Fruit fly (Drosophila melanogaster) whole organism, prepupa: ENCODE measurements around the gene Gnmt.
A peak's percentile ranks its signal among the peaks of the same experiment; 100 is the strongest.

ENCODE experiments used
- Blimp-1 ChIP-seq: fragments of 200-800 bp; sonication (Bioruptor generic); optimal IDR thresholded peaks from 3 replicates; lab custom pipeline; 2017; ENCODE audit warnings: missing biosample characterization, missing genetic modification characterization, mild to moderate bottlenecking, moderate library complexity, missing genetic modification reagents
- CG10669 ChIP-seq: fragments of 200-800 bp; sonication (Bioruptor generic); optimal IDR thresholded peaks from 3 replicates; lab custom pipeline; 2018; ENCODE audit warnings: missing biosample characterization, mild to moderate bottlenecking, missing genetic modification characterization, moderate library complexity
- CG11294 ChIP-seq: fragments of 200-800 bp; sonication (Bioruptor generic); IDR thresholded peaks from 2 replicates; pipeline ENCODE4 v1.3.6; 2022; ENCODE audit warnings: missing biosample characterization, missing genetic modification characterization
- CG11902 ChIP-seq: fragments of 200-800 bp; sonication (Bioruptor generic); optimal IDR thresholded peaks from 3 replicates; lab custom pipeline; 2016; ENCODE audit warnings: missing biosample characterization, missing genetic modification characterization
- CG15336 ChIP-seq: fragments of 200-800 bp; sonication (Bioruptor generic); IDR thresholded peaks from 2 replicates; pipeline ENCODE4 v1.3.6; 2022; ENCODE audit warnings: missing biosample characterization, missing genetic modification characterization
- CG16779 ChIP-seq: fragments of 200-800 bp; sonication (Bioruptor generic); optimal IDR thresholded peaks from 3 replicates; lab custom pipeline; 2017; ENCODE audit warnings: missing biosample characterization, mild to moderate bottlenecking, missing genetic modification characterization
- CG3032 ChIP-seq: fragments of 200-800 bp; optimal IDR thresholded peaks from 2 replicates; lab custom pipeline; 2019; ENCODE audit warnings: missing biosample characterization, mild to moderate bottlenecking, missing genetic modification characterization, moderate library complexity
- CG31627 ChIP-seq: fragments of 200-800 bp; sonication (Bioruptor generic); optimal IDR thresholded peaks from 3 replicates; lab custom pipeline; 2016; ENCODE audit warnings: missing biosample characterization, missing genetic modification characterization
- CG32006 ChIP-seq: fragments of 200-800 bp; sonication (Bioruptor generic); optimal IDR thresholded peaks from 3 replicates; lab custom pipeline; 2017; ENCODE audit warnings: missing biosample characterization, mild to moderate bottlenecking, missing genetic modification characterization
- CG34406 ChIP-seq: fragments of 200-800 bp; sonication (Bioruptor generic); optimal IDR thresholded peaks from 3 replicates; lab custom pipeline; 2016; ENCODE audit warnings: missing biosample characterization, missing genetic modification characterization
- CG3919 ChIP-seq: fragments of 200-800 bp; sonication (Bioruptor generic); optimal IDR thresholded peaks from 3 replicates; lab custom pipeline; 2016; ENCODE audit warnings: missing biosample characterization, missing genetic modification characterization
- CG6163 ChIP-seq: fragments of 200-800 bp; sonication (Bioruptor generic); IDR thresholded peaks from 3 replicates; pipeline ENCODE4 v1.3.6; 2022; ENCODE audit warnings: missing biosample characterization, missing genetic modification characterization
- CG6276 ChIP-seq: fragments of 200-800 bp; sonication (Bioruptor generic); optimal IDR thresholded peaks from 2 replicates; lab custom pipeline; 2017; ENCODE audit warnings: missing biosample characterization, mild to moderate bottlenecking, missing genetic modification characterization
- CG6792 ChIP-seq: fragments of 200-800 bp; sonication (Bioruptor generic); optimal IDR thresholded peaks from 3 replicates; lab custom pipeline; 2016; ENCODE audit warnings: missing biosample characterization, missing genetic modification characterization
- CG6808 ChIP-seq: fragments of 200-800 bp; sonication (Bioruptor generic); optimal IDR thresholded peaks from 3 replicates; lab custom pipeline; 2017; ENCODE audit warnings: missing biosample characterization, missing genetic modification characterization, mild to moderate bottlenecking, moderate library complexity, missing genetic modification reagents
- CG8119 ChIP-seq: fragments of 200-800 bp; sonication (Bioruptor generic); IDR thresholded peaks from 3 replicates; pipeline ENCODE4 v1.3.6; 2022; ENCODE audit warnings: missing biosample characterization, missing genetic modification characterization
- CG8632 ChIP-seq: fragments of 200-800 bp; sonication (Bioruptor generic); optimal IDR thresholded peaks from 3 replicates; lab custom pipeline; 2016; ENCODE audit warnings: missing biosample characterization, missing genetic modification characterization
- CG9139 ChIP-seq: fragments of 200-800 bp; sonication (Bioruptor generic); optimal IDR thresholded peaks from 3 replicates; lab custom pipeline; 2017; ENCODE audit warnings: missing biosample characterization, mild to moderate bottlenecking, missing genetic modification characterization
- Eip75B ChIP-seq: fragments of 200-800 bp; sonication (Bioruptor generic); optimal IDR thresholded peaks from 3 replicates; lab custom pipeline; 2016; ENCODE audit warnings: missing biosample characterization, missing genetic modification characterization
- Eip78C ChIP-seq: fragments of 200-800 bp; sonication (Bioruptor generic); peaks from one replicate; lab custom pipeline; 2016; ENCODE audit warnings: missing biosample characterization, missing genetic modification characterization
- Ets21C ChIP-seq: fragments of 200-800 bp; sonication (Bioruptor generic); optimal IDR thresholded peaks from 3 replicates; lab custom pipeline; 2016; ENCODE audit warnings: missing biosample characterization, missing genetic modification characterization
- Ets96B ChIP-seq: fragments of 200-800 bp; optimal IDR thresholded peaks from 2 replicates; lab custom pipeline; 2019; ENCODE audit warnings: missing biosample characterization, mild to moderate bottlenecking, missing genetic modification characterization, moderate library complexity
- Gug ChIP-seq: fragments of 200-800 bp; sonication (Bioruptor generic); IDR thresholded peaks from 2 replicates; pipeline ENCODE4 v1.3.6; 2022; ENCODE audit warnings: missing biosample characterization, missing genetic modification characterization
- Hr38 ChIP-seq: sonication (Bioruptor generic); optimal IDR thresholded peaks from 2 replicates; lab custom pipeline; 2016; ENCODE audit warnings: missing biosample characterization, missing genetic modification characterization
- Hr39 ChIP-seq: fragments of 200-800 bp; sonication (Bioruptor generic); optimal IDR thresholded peaks from 2 replicates; lab custom pipeline; 2016; ENCODE audit warnings: missing biosample characterization, missing genetic modification characterization
- Met ChIP-seq: fragments of 200-800 bp; sonication (Bioruptor generic); optimal IDR thresholded peaks from 3 replicates; lab custom pipeline; 2016; ENCODE audit warnings: missing biosample characterization, missing genetic modification characterization
- OdsH ChIP-seq: fragments of 200-800 bp; sonication (Bioruptor generic); optimal IDR thresholded peaks from 3 replicates; lab custom pipeline; 2016; ENCODE audit warnings: missing biosample characterization, missing genetic modification characterization
- Smox ChIP-seq: fragments of 200-800 bp; sonication (Bioruptor generic); optimal IDR thresholded peaks from 3 replicates; lab custom pipeline; 2016; ENCODE audit warnings: missing biosample characterization, missing genetic modification characterization
- Sox102F ChIP-seq: fragments of 200-800 bp; sonication (Bioruptor generic); optimal IDR thresholded peaks from 2 replicates; lab custom pipeline; 2016; ENCODE audit warnings: missing biosample characterization, mild to moderate bottlenecking, missing genetic modification characterization
- Sox14 ChIP-seq: fragments of 200-800 bp; sonication (Bioruptor generic); optimal IDR thresholded peaks from 3 replicates; lab custom pipeline; 2016; ENCODE audit warnings: missing biosample characterization, missing genetic modification characterization
- Sox15 ChIP-seq: fragments of 200-800 bp; sonication (Bioruptor generic); optimal IDR thresholded peaks from 3 replicates; lab custom pipeline; 2016; ENCODE audit warnings: missing biosample characterization, missing genetic modification characterization
- cyc ChIP-seq: fragments of 200-800 bp; sonication (Bioruptor generic); optimal IDR thresholded peaks from 3 replicates; lab custom pipeline; 2016; ENCODE audit warnings: missing biosample characterization, missing genetic modification characterization
- dac ChIP-seq: fragments of 200-800 bp; sonication (Bioruptor generic); optimal IDR thresholded peaks from 2 replicates; lab custom pipeline; 2017; ENCODE audit warnings: missing biosample characterization, mild to moderate bottlenecking, missing genetic modification characterization
- dsx ChIP-seq: fragments of 200-800 bp; optimal IDR thresholded peaks from 3 replicates; lab custom pipeline; 2019; ENCODE audit warnings: missing biosample characterization, mild to moderate bottlenecking, missing genetic modification characterization, moderate library complexity; ENCODE audit not compliant: poor library complexity, severe bottlenecking
- esn ChIP-seq: fragments of 200-800 bp; sonication (Bioruptor generic); optimal IDR thresholded peaks from 2 replicates; lab custom pipeline; 2016; ENCODE audit warnings: missing biosample characterization, mild to moderate bottlenecking, missing genetic modification characterization, moderate library complexity
- fd59A ChIP-seq: fragments of 200-800 bp; sonication (Bioruptor generic); optimal IDR thresholded peaks from 2 replicates; lab custom pipeline; 2017; ENCODE audit warnings: missing biosample characterization, mild to moderate bottlenecking, missing genetic modification characterization, missing genetic modification reagents
- fd85E ChIP-seq: fragments of 200-800 bp; sonication (Bioruptor generic); optimal IDR thresholded peaks from 3 replicates; lab custom pipeline; 2016; ENCODE audit warnings: missing biosample characterization, missing genetic modification characterization
- fkh ChIP-seq: fragments of 200-800 bp; sonication (Bioruptor generic); optimal IDR thresholded peaks from 3 replicates; lab custom pipeline; 2017; ENCODE audit warnings: missing biosample characterization, mild to moderate bottlenecking, missing genetic modification characterization, moderate library complexity
- lz ChIP-seq: fragments of 200-800 bp; sonication (Bioruptor generic); optimal IDR thresholded peaks from 3 replicates; lab custom pipeline; 2016; ENCODE audit warnings: missing biosample characterization, missing genetic modification characterization
- net ChIP-seq: fragments of 200-800 bp; sonication (Bioruptor generic); optimal IDR thresholded peaks from 3 replicates; lab custom pipeline; 2016; ENCODE audit warnings: missing biosample characterization, missing genetic modification characterization
- pdm3 ChIP-seq: fragments of 200-800 bp; sonication (Bioruptor generic); optimal IDR thresholded peaks from 3 replicates; lab custom pipeline; 2016; ENCODE audit warnings: missing biosample characterization, missing genetic modification characterization
- spab ChIP-seq: fragments of 200-800 bp; sonication (Bioruptor generic); optimal IDR thresholded peaks from 2 replicates; lab custom pipeline; 2017; ENCODE audit warnings: missing biosample characterization, mild to moderate bottlenecking, missing genetic modification characterization, missing genetic modification reagents
- svp ChIP-seq: fragments of 200-800 bp; sonication (Bioruptor generic); peaks from one replicate; lab custom pipeline; 2016; ENCODE audit warnings: missing biosample characterization, missing genetic modification characterization
- topi ChIP-seq: fragments of 200-800 bp; sonication (Bioruptor generic); optimal IDR thresholded peaks from 3 replicates; lab custom pipeline; 2016; ENCODE audit warnings: missing biosample characterization, missing genetic modification characterization
- vri ChIP-seq: fragments of 200-800 bp; sonication (Bioruptor generic); optimal IDR thresholded peaks from 3 replicates; lab custom pipeline; 2016; ENCODE audit warnings: missing biosample characterization, mild to moderate bottlenecking, missing genetic modification characterization

Gene Gnmt

DNA sequence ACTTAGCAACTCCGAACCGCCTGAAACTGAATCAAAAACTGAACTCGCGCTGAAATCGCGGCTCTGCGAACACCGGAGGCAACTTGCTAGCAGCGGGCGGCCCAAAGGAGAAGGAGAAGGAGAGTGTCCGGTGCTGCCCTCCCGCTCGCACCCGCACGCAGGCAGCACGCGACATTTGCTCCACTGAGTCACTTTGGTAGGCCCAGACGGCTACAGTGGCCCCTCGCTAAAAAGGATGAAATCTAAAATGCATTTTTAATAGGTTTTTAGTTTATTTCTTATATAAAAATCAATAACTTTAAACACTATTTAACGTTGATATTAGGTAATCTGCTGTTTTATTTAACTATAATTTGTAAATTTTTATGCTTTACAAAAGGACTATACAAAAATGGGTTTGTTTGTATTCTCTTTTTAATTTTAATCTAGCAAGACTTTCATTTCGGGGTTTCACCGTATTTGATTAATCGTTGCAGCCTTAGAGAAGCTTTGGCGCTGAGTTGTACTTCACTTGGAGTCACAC, 48.0 kb downstream of the Gnmt start, which contains the start of gene Men (continued):
- TF ChIP-seq Sox14, result peak; percentile 37
- peak; percentile 78 for TF ChIP-seq CG8119 (GFP tag; lab: Robert Waterston, UW)
- no peak for TF ChIP-seq Hr38 (GFP tag; lab: Kevin White, UChicago)
- peak; percentile 83 for TF ChIP-seq CG15336 (GFP tag; lab: Robert Waterston, UW)
- TF ChIP-seq spab (GFP tag; lab: Kevin White, UChicago), result peak; percentile 22
- TF ChIP-seq CG3919 (GFP tag; lab: Kevin White, UChicago), result peak; percentile 37
- peak; percentile 38 for TF ChIP-seq Sox102F (GFP tag; lab: Kevin White, UChicago)
- TF ChIP-seq topi (GFP tag; lab: Kevin White, UChicago), result peak; percentile 59
- peak; percentile 71 for TF ChIP-seq CG3032
- no peak for TF ChIP-seq dac (GFP tag; lab: Kevin White, UChicago)
- TF ChIP-seq Gug (GFP tag; lab: Robert Waterston, UW), result peak; percentile 52; the same call in 1 of the 2 replicates
- no peak for TF ChIP-seq fkh (GFP tag; lab: Kevin White, UChicago)
- TF ChIP-seq CG6792 (GFP tag; lab: Kevin White, UChicago), result peak; percentile 59
- peak; percentile 61 for TF ChIP-seq Met (GFP tag; lab: Kevin White, UChicago)
- TF ChIP-seq CG16779 (tag; lab: Kevin White, UChicago), result peak; percentile 24

DNA sequence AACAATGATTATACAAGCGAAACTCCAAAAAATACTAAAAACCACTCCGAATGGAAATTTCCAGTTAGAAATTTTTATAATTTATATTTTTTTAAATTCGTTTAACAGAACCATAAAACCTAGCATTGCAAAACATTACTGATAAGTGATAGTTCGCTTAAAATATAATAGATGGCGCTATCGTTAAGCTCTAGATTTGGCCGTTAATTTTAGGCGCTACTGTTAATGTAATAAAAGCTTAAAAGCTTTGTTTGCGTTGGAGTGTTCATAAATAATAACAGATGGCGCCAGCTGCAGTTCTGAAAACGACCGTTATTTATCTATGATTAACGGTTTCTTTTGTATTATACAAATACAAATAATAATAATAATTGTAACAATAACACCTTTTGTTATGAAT, 49.4 kb downstream of the Gnmt start:
- peak; percentile 15 for TF ChIP-seq lz (GFP tag; lab: Kevin White, UChicago)
- TF ChIP-seq CG34406, result no peak
- no peak for TF ChIP-seq Blimp-1
- TF ChIP-seq CG10669 (GFP tag; lab: Kevin White, UChicago), result no peak
- TF ChIP-seq esn (GFP tag; lab: Kevin White, UChicago), result peak; percentile 43
- no peak for TF ChIP-seq CG6808 (GFP tag; lab: Kevin White, UChicago)
- TF ChIP-seq fd59A (GFP tag; lab: Kevin White, UChicago), result no peak
- TF ChIP-seq Sox102F (GFP tag; lab: Kevin White, UChicago), result no peak
- no peak for TF ChIP-seq svp (GFP tag; lab: Kevin White, UChicago)
- TF ChIP-seq CG6163 (GFP tag; lab: Robert Waterston, UW), result no peak
- TF ChIP-seq CG8632 (GFP tag; lab: Kevin White, UChicago), result no peak
- peak; percentile 36 for TF ChIP-seq cyc (GFP tag; lab: Kevin White, UChicago)
- TF ChIP-seq Eip78C (GFP tag; lab: Kevin White, UChicago), result peak; percentile 63
- no peak for TF ChIP-seq CG3032
- TF ChIP-seq Sox15, result no peak
- peak; percentile 16 for TF ChIP-seq Smox (GFP tag; lab: Kevin White, UChicago)
- no peak for TF ChIP-seq Gug (GFP tag; lab: Robert Waterston, UW)
- TF ChIP-seq Ets21C (GFP tag; lab: Kevin White, UChicago), result no peak
- TF ChIP-seq Eip75B (GFP tag; lab: Kevin White, UChicago), result no peak
- TF ChIP-seq CG11294 (GFP tag; lab: Robert Waterston, UW), result no peak
- no peak for TF ChIP-seq fd85E (GFP tag; lab: Kevin White, UChicago)
- peak; percentile 16 for TF ChIP-seq CG31627
- TF ChIP-seq pdm3 (GFP tag; lab: Kevin White, UChicago), result no peak
- no peak for TF ChIP-seq CG9139
- no peak for TF ChIP-seq Ets96B (tag; lab: Kevin White, UChicago)
- peak; percentile 22 for TF ChIP-seq Hr39 (GFP tag; lab: Kevin White, UChicago)
- no peak for TF ChIP-seq CG11902 (GFP tag; lab: Kevin White, UChicago)
- TF ChIP-seq net (GFP tag; lab: Kevin White, UChicago), result no peak
- no peak for TF ChIP-seq CG32006 (GFP tag; lab: Kevin White, UChicago)
- TF ChIP-seq CG6276, result no peak
- no peak for TF ChIP-seq vri
- TF ChIP-seq Met (GFP tag; lab: Kevin White, UChicago), result peak; percentile 16
- TF ChIP-seq OdsH (GFP tag; lab: Kevin White, UChicago), result peak; percentile 14
- no peak for TF ChIP-seq CG6792 (GFP tag; lab: Kevin White, UChicago)
- TF ChIP-seq dsx (GFP tag; lab: Kevin White, UChicago), result no peak
- TF ChIP-seq, all 60 proteins: peak for 9
